Fruit fly (Drosophila melanogaster): ENCODE data around the gene CG8907.
A peak's percentile ranks its signal among the peaks of the same experiment; 100 is the strongest.

The CG8907 gene

DNA sequence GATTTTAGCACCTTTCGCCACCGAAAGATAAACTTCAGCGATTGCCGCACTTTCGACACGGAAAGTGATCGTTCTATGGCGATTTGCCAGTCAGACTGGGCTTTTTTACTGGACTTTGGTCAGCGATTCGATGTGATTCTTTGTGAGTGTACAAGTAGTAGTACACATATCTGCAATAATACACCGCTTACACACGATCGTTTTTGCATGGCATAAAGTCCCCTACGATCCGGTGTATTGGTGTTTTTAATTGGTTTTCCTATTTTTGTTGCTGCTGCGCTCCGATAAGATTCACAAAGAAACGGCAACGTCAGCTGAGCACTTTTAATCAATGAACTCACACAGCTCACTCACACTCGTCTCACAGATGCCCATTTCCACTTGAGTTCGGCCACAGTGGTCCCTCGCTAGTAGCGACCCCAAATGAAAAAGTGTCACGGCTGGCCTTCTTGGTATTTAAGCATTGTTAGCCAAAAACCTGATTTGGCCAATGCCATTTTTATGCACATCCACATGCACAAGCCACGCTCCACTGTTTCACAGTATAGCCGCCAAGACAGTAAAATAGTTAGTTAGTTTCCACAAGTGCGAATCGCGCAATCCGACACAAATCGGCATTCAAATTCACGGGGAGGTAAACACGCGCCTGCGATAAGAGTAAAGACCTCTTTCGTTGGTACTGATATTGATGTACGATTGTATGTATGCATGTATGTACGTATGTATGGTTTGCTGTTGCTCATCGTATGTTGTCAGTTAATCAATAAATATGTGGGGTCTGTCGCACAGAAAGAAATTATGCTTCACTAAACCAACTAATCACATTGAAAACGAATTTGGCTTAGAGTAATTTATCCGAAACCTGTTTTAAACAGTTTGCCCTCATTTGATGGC, 21.6 kb upstream of the CG8907 start (continued):
- TF ChIP-seq CG11902 (GFP tag; optimal IDR thresholded peaks at IDR 0.05) = peak; percentile 91
- peak; percentile 75 for TF ChIP-seq CG6276 (GFP tag; optimal IDR thresholded peaks at IDR 0.05)
- peak; percentile 89 for TF ChIP-seq CG6792 (GFP tag; optimal IDR thresholded peaks at IDR 0.05)
- peak; percentile 92 for TF ChIP-seq Met (GFP tag; optimal IDR thresholded peaks at IDR 0.05)
- TF ChIP-seq Hr4 (GFP tag; optimal IDR thresholded peaks at IDR 0.05) = peak; percentile 95
- TF ChIP-seq CG8119 (GFP tag; IDR thresholded peaks at IDR 0.05) = peak; percentile 95
- TF ChIP-seq pdm3 (GFP tag; optimal IDR thresholded peaks at IDR 0.05) = peak; percentile 91
- TF ChIP-seq fkh (GFP tag; optimal IDR thresholded peaks at IDR 0.05) = peak; percentile 91
- peak; percentile 90 for TF ChIP-seq OdsH (GFP tag; optimal IDR thresholded peaks at IDR 0.05)
- TF ChIP-seq Sox102F (GFP tag; optimal IDR thresholded peaks at IDR 0.05) = peak; percentile 88
- TF ChIP-seq Eip75B (GFP tag; optimal IDR thresholded peaks at IDR 0.05) = peak; percentile 89
- TF ChIP-seq CG34406 (GFP tag; optimal IDR thresholded peaks at IDR 0.05) = peak; percentile 83
- TF ChIP-seq Smox (GFP tag; optimal IDR thresholded peaks at IDR 0.05) = peak; percentile 87
- peak; percentile 73 to 80 for TF ChIP-seq salr (GFP tag; optimal IDR thresholded peaks at IDR 0.05)
- TF ChIP-seq CG16779 (tag; optimal IDR thresholded peaks at IDR 0.05) = peak; percentile 83
- TF ChIP-seq CG8632 (GFP tag; optimal IDR thresholded peaks at IDR 0.05) = peak; percentile 84
- TF ChIP-seq CG3032 (tag; optimal IDR thresholded peaks at IDR 0.05) = peak; percentile 83
- peak; percentile 82 for TF ChIP-seq Hr38 (GFP tag; optimal IDR thresholded peaks at IDR 0.05)
- TF ChIP-seq CG31627 (GFP tag; optimal IDR thresholded peaks at IDR 0.05) = peak; percentile 93
- TF ChIP-seq esn (GFP tag; optimal IDR thresholded peaks at IDR 0.05) = peak; percentile 92
- TF ChIP-seq fd85E (GFP tag; optimal IDR thresholded peaks at IDR 0.05) = peak; percentile 20
- TF ChIP-seq CG6163 (GFP tag; IDR thresholded peaks at IDR 0.05) = peak; percentile 96
- TF ChIP-seq CG15336 (GFP tag; IDR thresholded peaks at IDR 0.05) = peak; percentile 96
- TF ChIP-seq CG10669 (GFP tag; optimal IDR thresholded peaks at IDR 0.05) = peak; percentile 84
- TF ChIP-seq CG1621 (tag; optimal IDR thresholded peaks at IDR 0.05) = peak; percentile 84
- TF ChIP-seq CG10631 (GFP tag; optimal IDR thresholded peaks at IDR 0.05) = peak; percentile 85
- peak; percentile 98 for TF ChIP-seq eg (GFP tag; IDR thresholded peaks at IDR 0.05)
- peak; percentile 82 for TF ChIP-seq Ets96B (tag; optimal IDR thresholded peaks at IDR 0.05)
- TF ChIP-seq svp (GFP tag) = peak; percentile 97
- TF ChIP-seq ss (GFP tag; optimal IDR thresholded peaks at IDR 0.05) = peak; percentile 72 to 85
- TF ChIP-seq CG11762 (GFP tag; optimal IDR thresholded peaks at IDR 0.05; ENCODE audit: insufficient read depth) = peak; percentile 42
- TF ChIP-seq CG6808 (GFP tag; optimal IDR thresholded peaks at IDR 0.05) = peak; percentile 77
- TF ChIP-seq fd59A (GFP tag; optimal IDR thresholded peaks at IDR 0.05) = peak; percentile 85

DNA sequence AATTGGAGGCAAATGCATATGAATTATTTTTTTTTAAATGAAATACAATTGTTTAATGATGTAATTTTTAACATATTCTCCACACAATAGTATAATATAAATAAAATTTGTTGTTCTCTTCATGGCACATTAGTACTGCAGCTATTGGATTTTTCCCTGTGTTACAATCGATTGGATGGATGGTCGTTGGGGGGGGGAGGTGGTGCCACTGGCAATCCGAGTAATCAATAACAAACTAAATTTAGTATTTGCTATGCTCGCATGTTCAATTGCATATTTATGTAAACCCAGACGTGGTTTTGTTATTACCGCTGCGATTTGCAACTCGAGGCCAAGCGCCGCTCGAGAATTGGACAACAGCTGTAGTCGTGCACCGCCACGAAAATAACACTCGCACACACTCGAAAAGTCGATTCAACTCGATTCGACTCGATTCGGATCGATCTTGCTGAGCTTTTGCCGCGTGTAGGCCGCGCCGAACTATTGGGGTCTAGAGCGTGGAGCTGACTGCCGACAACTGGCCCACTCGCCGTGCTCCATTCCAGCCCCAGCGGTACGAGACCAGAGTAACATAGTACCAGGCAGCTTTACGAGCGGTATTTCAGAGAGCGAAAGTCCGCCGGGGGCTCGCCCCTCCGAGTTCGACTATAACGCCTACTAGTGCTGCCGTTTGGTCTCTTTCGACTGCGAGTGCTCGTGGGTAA, 20.7 kb upstream of the CG8907 start, which contains the start of gene CG18622:
Gene CG18622 (minus strand): TSS at position 513 of the 704 bp plus-strand sequence.
- TF ChIP-seq CG16779 (tag; optimal IDR thresholded peaks at IDR 0.05) = peak; percentile 4
- TF ChIP-seq Eip78C (GFP tag) = no peak
- peak; percentile 43 for TF ChIP-seq CG32006 (GFP tag; optimal IDR thresholded peaks at IDR 0.05)
- TF ChIP-seq CG8119 (GFP tag; IDR thresholded peaks at IDR 0.05) = peak; percentile 13; the same call in 1 of the 3 replicates
- TF ChIP-seq CG6276 (GFP tag; optimal IDR thresholded peaks at IDR 0.05) = peak; percentile 48
- TF ChIP-seq CG11902 (GFP tag; optimal IDR thresholded peaks at IDR 0.05) = no peak

dm6 chr3R:16987924-16988298, 20.2 kb upstream of the CG8907 start:
- TF ChIP-seq dac (GFP tag; optimal IDR thresholded peaks at IDR 0.05) = peak; percentile 23
- TF ChIP-seq pdm3 (GFP tag; optimal IDR thresholded peaks at IDR 0.05) = no peak
- TF ChIP-seq CG6854 (GFP tag; optimal IDR thresholded peaks at IDR 0.05) = no peak
- no peak for TF ChIP-seq CG6792 (GFP tag; optimal IDR thresholded peaks at IDR 0.05)
- TF ChIP-seq CG10631 (GFP tag; optimal IDR thresholded peaks at IDR 0.05) = no peak
- no peak for TF ChIP-seq CG11762 (GFP tag; optimal IDR thresholded peaks at IDR 0.05; ENCODE audit: insufficient read depth)
- TF ChIP-seq CG32006 (GFP tag; optimal IDR thresholded peaks at IDR 0.05) = peak; percentile 50
- TF ChIP-seq OdsH (GFP tag; optimal IDR thresholded peaks at IDR 0.05) = peak; percentile 28
- no peak for TF ChIP-seq Gug (GFP tag; IDR thresholded peaks at IDR 0.05)
- TF ChIP-seq Eip75B (GFP tag; optimal IDR thresholded peaks at IDR 0.05) = no peak
- TF ChIP-seq CG6276 (GFP tag; optimal IDR thresholded peaks at IDR 0.05) = peak; percentile 9
- peak; percentile 56 for TF ChIP-seq Hr4 (GFP tag; optimal IDR thresholded peaks at IDR 0.05)
- peak; percentile 4 for TF ChIP-seq CG10669 (GFP tag; optimal IDR thresholded peaks at IDR 0.05)
- TF ChIP-seq Eip78C (GFP tag) = peak; percentile 32
